Worm (Caenorhabditis elegans) whole organism, early embryonic: ENCODE measurements around the gene F53F4.11.

Source experiments
- B0310.2 ChIP-seq: sonication (generic microtip); optimal IDR thresholded peaks from 2 replicates; lab custom pipeline; 2016; ENCODE audit warnings: mild to moderate bottlenecking, missing genetic modification characterization, missing compliant biosample characterization
- F13C5.2 ChIP-seq: sonication (generic microtip); optimal IDR thresholded peaks from 2 replicates; lab custom pipeline; 2017; ENCODE audit warnings: mild to moderate bottlenecking, missing genetic modification characterization, inconsistent platforms, missing compliant biosample characterization
- aly-1 ChIP-seq: sonication (generic microtip); optimal IDR thresholded peaks from 2 replicates; lab custom pipeline; 2016; ENCODE audit warnings: missing genetic modification characterization, missing compliant biosample characterization
- ama-1 ChIP-seq: fragments of 150-350 bp; optimal IDR thresholded peaks from 2 replicates; lab custom pipeline; 2014
- flt-1 ChIP-seq: fragments of 200-800 bp; sonication (Bioruptor generic); IDR thresholded peaks from 2 replicates; pipeline ENCODE4 v1.3.6; 2022; ENCODE audit warnings: missing genetic modification characterization, missing compliant biosample characterization
- hmbx-1 ChIP-seq: sonication (generic microtip); optimal IDR thresholded peaks from 2 replicates; lab custom pipeline; 2016; ENCODE audit warnings: mild to moderate bottlenecking, missing genetic modification characterization, missing compliant biosample characterization
- hmg-4 ChIP-seq: fragments of 200-800 bp; sonication (Bioruptor generic); optimal IDR thresholded peaks from 2 replicates; lab custom pipeline; 2018; ENCODE audit warnings: mild to moderate bottlenecking, missing genetic modification characterization, missing compliant biosample characterization
- sea-1 ChIP-seq: fragments of 200-800 bp; sonication (Bioruptor generic); conservative IDR thresholded peaks from 2 replicates; pipeline ENCODE4 v1.3.6; 2022; ENCODE audit warnings: missing genetic modification characterization, missing compliant biosample characterization
- tbx-37 ChIP-seq: fragments of 200-800 bp; sonication (Bioruptor generic); conservative IDR thresholded peaks from 2 replicates; pipeline ENCODE4 v1.3.6; 2022; ENCODE audit warnings: missing genetic modification reagents, missing genetic modification characterization, missing compliant biosample characterization
- tra-4 ChIP-seq: sonication (generic microtip); optimal IDR thresholded peaks from 2 replicates; lab custom pipeline; 2017; ENCODE audit warnings: missing genetic modification characterization, missing compliant biosample characterization

ce11 chrV:13591504-13592174 is 32.7 kb downstream of the F53F4.11 start, which contains the start of gene tbcb-1:
- no peak for TF ChIP-seq flt-1 (GFP tag; lab: Robert Waterston, UW)
- TF ChIP-seq tra-4, result no peak
- TF ChIP-seq B0310.2 (tag; lab: Kevin White, UChicago), result no peak
- no peak for TF ChIP-seq ama-1 (lab: Kevin White, UChicago)
- no peak for TF ChIP-seq sea-1 (GFP tag; lab: Robert Waterston, UW)
- no peak for TF ChIP-seq hmbx-1 (tag; lab: Kevin White, UChicago)
- no peak for TF ChIP-seq tbx-37 (GFP tag; lab: Robert Waterston, UW)
- no peak for TF ChIP-seq aly-1 (tag; lab: Kevin White, UChicago)
- TF ChIP-seq F13C5.2 (tag; lab: Kevin White, UChicago), result no peak
- TF ChIP-seq hmg-4 (GFP tag; lab: Kevin White, UChicago), result no peak
